Worm (Caenorhabditis elegans): ENCODE measurements around the gene C40H1.9.

The C40H1.9 gene

DNA sequence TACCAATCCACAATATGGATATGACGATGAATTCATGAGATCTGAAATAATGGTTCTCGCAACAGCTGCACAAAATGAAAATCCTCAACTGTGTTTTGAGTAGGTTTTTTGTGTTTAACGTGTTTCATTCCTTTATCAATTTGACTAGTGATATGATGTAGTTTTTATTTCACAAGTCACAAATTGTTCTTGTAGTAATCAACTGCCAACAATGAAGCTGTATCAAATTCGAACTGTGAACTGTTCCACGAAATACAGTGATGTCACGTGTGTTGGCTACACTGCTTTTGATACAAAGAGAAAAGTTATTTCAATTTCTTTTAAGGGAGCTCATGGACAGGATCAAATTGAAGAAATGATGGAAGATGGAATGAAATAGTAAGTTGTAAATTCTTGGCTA lies 4.6 kb upstream of the C40H1.9 start:
- no peak for TF ChIP-seq dao-5 (tag; optimal IDR thresholded peaks at IDR 0.05)
- no peak for TF ChIP-seq W03F9.2 (tag; optimal IDR thresholded peaks at IDR 0.05)
- TF ChIP-seq him-1 (tag; optimal IDR thresholded peaks at IDR 0.05) = no peak

DNA sequence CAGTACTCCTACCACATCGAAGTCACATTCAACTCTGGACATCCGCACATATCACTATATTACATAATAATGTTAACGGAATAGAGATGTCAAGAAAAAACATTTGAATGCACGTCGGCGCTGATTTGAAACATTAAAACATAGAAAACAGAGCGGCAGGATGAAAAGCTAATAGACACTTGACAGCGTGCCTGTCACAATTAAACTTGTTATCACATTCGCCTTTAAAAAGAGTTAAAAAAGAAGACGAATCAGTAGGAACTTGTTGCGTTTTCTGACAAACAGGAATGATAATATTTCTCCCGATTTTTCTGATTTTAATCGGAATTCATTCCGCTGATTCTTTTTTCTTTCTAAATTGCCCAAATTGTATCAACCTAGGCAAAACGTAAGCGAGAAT lies 2.1 kb upstream of the C40H1.9 start:
- TF ChIP-seq W03F9.2 (tag; optimal IDR thresholded peaks at IDR 0.05) (no peak), dao-5 (tag; optimal IDR thresholded peaks at IDR 0.05) (no peak), him-1 (tag; optimal IDR thresholded peaks at IDR 0.05) (no peak)

DNA sequence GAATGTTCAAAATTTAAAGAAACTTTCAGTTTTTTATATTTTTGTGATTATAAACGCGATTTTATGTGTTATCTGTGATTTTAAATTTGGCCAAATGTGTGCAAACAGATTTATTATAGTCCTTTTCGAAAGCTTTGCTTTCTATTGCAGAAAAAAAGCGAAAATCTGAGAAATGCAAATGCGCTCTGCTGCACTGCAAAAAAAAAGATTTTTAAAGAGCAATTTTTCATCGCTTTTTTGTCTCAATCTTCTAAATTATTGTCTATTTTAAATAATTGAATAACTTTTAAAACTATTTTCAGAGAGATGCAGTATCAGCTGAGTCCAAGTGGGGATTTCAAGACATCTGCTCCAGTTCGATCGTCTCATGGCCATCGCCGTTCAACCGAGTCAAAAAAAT lies 2.3 kb downstream of the C40H1.9 start, which contains the start of gene cpb-1:
cpb-1 (plus strand) TSS at position 301 of the 400 bp plus-strand sequence.
- no peak for TF ChIP-seq him-1 (tag; optimal IDR thresholded peaks at IDR 0.05)
- no peak for TF ChIP-seq W03F9.2 (tag; optimal IDR thresholded peaks at IDR 0.05)
- no peak for TF ChIP-seq dao-5 (tag; optimal IDR thresholded peaks at IDR 0.05)

DNA sequence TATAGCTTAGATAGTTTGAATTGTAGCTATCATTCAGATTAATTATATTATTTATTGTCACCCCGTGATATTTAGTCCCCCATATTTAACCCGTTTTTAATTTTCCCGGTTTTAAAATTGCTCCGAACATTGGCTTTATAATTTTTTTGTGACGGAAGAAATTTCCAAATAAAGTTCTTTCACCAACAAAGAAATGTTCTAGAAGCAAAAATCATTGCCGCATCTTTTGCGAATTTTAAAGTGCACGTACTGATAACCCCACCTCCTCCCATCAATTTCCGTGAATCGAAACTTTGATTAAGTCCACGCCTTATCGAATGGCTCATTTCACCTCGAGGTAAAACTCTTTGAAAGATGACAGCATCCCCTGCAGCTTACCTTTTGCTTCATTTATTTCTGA lies 5.0 kb downstream of the C40H1.9 start, which contains the start of gene C40H1.7:
C40H1.7 (plus strand) TSS at position 301 of the 400 bp plus-strand sequence.
- TF ChIP-seq him-1 (tag; optimal IDR thresholded peaks at IDR 0.05) (no peak), W03F9.2 (tag; optimal IDR thresholded peaks at IDR 0.05) (no peak), dao-5 (tag; optimal IDR thresholded peaks at IDR 0.05) (no peak)

DNA sequence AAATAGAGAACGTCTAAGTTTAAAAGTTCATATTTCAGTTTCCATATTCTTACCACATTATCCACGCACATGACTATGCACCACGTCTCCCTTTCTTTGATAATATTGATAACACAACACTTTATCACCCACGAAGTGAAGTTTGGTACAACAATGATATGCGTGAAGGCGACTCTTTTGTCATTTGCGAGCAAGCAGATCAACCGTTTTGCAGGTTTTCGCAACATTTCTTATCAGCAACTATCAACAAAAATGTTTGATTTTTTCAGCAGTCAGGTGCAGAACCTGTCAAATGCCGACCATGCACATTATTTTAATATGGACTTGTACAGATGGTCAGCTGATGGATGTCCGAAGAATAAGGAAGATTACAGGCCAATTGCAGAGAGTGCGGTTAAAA lies 6.8 kb downstream of the C40H1.9 start:
- TF ChIP-seq W03F9.2 (tag; optimal IDR thresholded peaks at IDR 0.05) = no peak
- no peak for TF ChIP-seq him-1 (tag; optimal IDR thresholded peaks at IDR 0.05)
- TF ChIP-seq dao-5 (tag; optimal IDR thresholded peaks at IDR 0.05) = no peak

DNA sequence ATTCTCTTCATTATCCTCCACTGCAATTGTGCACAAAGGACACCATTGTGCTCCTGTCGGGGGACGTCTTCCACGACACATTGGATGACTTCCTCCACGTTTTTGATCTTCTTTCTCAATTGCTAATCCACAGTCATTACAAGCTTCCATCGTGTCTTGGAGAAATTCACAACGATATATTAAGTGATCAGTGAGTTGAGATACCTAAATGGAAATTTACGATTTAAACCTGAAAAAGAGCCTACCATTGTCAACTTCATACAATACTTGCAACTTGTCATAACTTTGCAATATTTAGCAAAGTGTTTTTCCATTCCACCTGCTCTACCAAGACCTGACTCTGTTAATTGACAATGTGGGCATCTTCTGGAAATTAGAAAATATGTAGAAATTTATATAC lies 8.2 kb downstream of the C40H1.9 start:
- TF ChIP-seq dao-5 (tag; optimal IDR thresholded peaks at IDR 0.05) (no peak), W03F9.2 (tag; optimal IDR thresholded peaks at IDR 0.05) (no peak), him-1 (tag; optimal IDR thresholded peaks at IDR 0.05) (no peak)

DNA sequence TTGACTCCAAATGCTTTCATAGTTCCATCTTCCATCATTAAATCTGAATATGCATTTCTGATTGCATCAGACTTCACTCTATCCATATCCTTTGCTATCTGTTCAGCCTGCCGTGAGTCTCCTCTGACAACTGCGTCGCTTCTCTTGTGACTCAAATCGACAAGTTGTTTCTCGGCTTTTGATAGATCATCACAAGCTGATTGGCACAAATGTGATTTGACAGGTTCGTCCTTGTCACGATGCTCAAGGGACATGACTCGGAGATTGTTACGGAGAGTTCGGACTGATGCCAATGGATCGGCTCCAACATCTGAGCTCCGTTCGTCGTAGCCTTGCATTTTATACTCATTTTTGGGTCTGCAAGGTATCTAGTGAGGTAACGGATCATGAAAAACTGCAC lies 9.0 kb downstream of the C40H1.9 start:
- TF ChIP-seq W03F9.2 (tag; optimal IDR thresholded peaks at IDR 0.05) = no peak
- TF ChIP-seq dao-5 (tag; optimal IDR thresholded peaks at IDR 0.05) = no peak
- no peak for TF ChIP-seq him-1 (tag; optimal IDR thresholded peaks at IDR 0.05)

DNA sequence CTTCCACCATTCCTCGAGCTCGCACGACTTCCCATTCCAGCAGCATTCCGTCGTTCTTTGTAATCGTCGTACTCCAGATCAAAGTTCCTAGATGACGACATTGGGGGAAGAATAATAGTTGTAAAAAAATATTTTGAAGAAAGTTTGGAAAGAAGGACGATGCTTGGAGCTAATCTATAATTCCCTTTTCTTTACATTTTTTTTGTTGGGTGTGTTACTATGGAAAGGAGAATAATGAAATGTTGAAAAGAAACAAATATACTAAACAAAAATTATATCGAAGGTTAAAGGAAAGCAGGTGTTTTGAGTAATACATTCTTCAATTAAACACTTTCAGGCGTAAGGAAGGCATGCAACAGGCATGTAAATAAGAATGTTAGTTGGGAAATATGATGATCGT lies 9.5 kb downstream of the C40H1.9 start, which contains the start of gene C40H1.3:
C40H1.3 (minus strand) TSS at position 101 of the 400 bp plus-strand sequence.
- TF ChIP-seq him-1 (tag; optimal IDR thresholded peaks at IDR 0.05) (no peak), dao-5 (tag; optimal IDR thresholded peaks at IDR 0.05) (no peak), W03F9.2 (tag; optimal IDR thresholded peaks at IDR 0.05) (no peak)

DNA sequence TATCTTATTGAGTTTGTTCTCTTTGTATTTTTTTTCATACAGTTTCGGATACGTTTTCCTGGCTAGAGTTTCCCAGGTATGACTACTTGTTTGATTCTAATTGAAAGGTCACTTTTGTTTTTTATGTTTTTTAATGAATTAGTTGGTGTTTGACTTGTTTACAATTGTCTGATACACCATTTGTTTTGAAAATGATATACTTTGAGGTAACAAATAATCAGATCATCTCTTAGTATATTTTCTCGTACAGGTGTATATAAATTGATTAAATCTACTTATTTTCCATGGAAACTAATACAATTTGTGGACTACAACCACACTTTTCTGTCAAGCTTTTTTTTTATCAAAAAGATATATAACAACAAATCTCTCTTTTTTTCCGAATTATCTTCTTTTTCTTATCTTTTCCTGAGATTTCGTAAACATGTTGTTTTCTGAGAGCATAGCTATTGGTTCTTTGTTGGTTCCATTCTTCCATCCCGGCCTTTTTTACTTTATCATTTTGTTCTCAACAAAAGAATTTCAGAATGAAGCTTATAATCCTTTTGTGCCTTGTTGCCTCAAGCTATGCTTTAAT lies 10.1 kb downstream of the C40H1.9 start, which contains the start of gene ttr-5:
ttr-5 (plus strand) TSS at position 527 of the 577 bp plus-strand sequence.
- TF ChIP-seq W03F9.2 (tag; optimal IDR thresholded peaks at IDR 0.05) (no peak), him-1 (tag; optimal IDR thresholded peaks at IDR 0.05) (no peak), dao-5 (tag; optimal IDR thresholded peaks at IDR 0.05) (no peak)

DNA sequence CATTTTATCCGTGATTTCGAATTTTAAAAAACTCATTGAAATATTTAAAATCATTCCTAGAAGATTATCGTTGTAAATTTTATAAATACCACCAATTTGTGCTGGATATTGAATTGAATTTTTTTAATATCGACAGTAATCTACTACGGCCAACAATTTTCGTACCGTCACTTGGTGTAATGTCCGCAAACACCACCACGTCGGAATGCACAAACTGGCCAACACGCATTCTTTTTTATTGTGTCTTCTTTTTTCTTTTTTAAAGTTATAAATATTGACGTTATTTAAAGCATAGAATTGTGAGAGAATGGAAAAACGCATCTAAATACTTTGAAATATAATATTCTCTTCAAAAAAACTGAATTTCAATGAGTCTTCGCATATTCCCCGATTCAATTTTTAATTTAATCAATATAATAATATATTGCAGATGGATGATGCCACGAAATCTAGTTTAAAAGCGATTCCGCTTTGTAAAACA lies 11.4 kb downstream of the C40H1.9 start, which contains the start of gene ufc-1:
ufc-1 (plus strand) TSS at position 431 of the 481 bp plus-strand sequence.
- TF ChIP-seq dao-5 (tag; optimal IDR thresholded peaks at IDR 0.05) (no peak), W03F9.2 (tag; optimal IDR thresholded peaks at IDR 0.05) (peak; percentile 22)

DNA sequence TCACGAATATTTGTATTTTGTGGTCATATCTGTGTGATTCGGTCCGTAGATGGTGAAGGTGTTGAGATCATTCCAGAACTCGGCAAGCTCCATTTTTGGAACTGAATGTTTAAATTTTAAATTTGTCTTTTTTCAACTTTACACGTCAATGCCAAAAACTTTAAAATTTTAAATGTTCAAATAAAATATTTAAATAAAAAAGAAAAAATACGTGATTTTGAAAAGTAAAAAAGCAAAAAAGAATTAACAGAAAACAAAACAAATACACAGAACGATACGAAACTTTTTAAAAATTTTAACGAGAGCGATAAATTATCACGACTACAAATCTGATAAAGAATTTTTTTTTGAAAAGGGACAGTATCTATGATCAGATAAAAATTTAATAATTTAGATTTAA lies 14.4 kb downstream of the C40H1.9 start, which contains the start of gene elo-4:
elo-4 (minus strand) TSS at position 101 of the 400 bp plus-strand sequence.
- TF ChIP-seq him-1 (tag; optimal IDR thresholded peaks at IDR 0.05) (no peak), W03F9.2 (tag; optimal IDR thresholded peaks at IDR 0.05) (no peak), dao-5 (tag; optimal IDR thresholded peaks at IDR 0.05) (no peak)

DNA sequence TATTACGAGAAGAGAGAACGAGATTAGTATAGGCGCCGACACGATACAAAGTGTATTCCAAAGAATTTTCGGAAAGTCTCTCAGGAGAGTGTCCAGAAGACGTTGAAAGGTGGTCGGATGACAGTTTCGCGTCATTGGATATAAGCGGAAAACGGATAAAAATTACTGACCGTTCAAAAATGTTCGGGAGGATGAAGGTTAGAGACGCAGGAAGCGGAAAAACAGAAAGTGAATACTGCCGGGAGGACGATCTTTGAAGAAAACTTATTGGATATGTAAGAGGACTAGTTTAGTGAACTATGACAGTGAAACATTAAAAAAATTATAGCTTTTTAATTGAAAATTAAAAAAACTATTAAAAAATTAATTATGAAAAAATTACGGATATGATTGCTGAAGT lies 15.3 kb downstream of the C40H1.9 start:
- no peak for TF ChIP-seq W03F9.2 (tag; optimal IDR thresholded peaks at IDR 0.05)
- no peak for TF ChIP-seq him-1 (tag; optimal IDR thresholded peaks at IDR 0.05)
- TF ChIP-seq dao-5 (tag; optimal IDR thresholded peaks at IDR 0.05) = no peak

DNA sequence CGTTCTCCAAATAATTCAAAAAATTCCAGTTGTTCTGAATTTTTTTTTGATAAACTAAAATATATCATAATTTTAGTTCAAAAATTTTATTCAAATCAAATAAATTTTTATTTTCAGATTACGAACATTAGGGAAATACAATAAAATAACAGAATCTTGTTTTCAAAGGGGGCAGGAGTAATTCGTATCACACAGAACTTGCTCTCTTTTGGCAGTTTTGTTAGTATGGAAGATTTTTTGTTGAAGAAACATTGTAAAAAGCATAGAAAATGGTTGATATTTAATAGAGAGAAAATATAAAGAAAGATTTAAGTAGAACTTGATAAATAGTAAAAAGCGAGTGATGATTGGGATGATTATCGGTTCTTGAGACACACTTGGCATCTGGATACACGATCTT lies 17.1 kb downstream of the C40H1.9 start:
- TF ChIP-seq W03F9.2 (tag; optimal IDR thresholded peaks at IDR 0.05) (no peak), dao-5 (tag; optimal IDR thresholded peaks at IDR 0.05) (no peak), him-1 (tag; optimal IDR thresholded peaks at IDR 0.05) (no peak)

DNA sequence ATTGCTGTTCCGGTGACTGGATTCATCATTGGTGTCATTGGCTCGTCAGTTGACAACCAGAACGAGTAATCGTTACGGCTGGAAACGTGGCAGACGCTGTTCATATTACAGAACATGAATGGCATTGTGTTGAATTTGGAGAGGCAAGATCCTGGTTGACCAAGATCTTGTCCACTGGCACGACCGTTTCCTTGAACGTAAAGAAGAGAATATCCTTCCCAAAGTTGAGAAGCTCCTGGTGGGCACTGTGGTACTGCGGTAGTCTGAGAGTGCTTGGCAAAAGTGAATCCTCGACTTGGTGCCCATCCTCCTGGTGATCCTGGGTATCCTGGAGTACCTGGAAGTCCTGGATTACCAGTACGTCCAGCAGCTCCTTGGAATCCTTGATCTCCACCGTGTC lies 18.2 kb downstream of the C40H1.9 start:
- TF ChIP-seq W03F9.2 (tag; optimal IDR thresholded peaks at IDR 0.05) (no peak), him-1 (tag; optimal IDR thresholded peaks at IDR 0.05) (no peak), dao-5 (tag; optimal IDR thresholded peaks at IDR 0.05) (no peak)

DNA sequence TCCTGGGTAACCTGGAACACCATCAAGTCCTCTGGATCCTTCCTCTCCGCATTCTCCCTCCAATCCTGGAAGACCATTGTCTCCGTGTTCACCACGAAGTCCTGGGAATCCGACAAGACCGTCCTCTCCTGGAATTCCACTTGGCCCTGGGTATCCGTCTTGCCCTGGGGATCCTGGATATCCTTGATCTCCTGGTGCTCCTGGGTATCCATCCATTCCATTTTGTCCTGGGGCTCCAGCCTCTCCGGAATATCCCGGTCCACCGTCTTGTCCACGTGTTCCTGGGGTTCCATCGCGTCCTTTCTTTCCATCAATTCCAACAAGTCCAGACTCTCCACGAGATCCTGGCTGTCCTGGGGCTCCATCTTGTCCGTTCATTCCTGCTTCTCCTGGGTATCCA lies 20.3 kb downstream of the C40H1.9 start:
- no peak for TF ChIP-seq W03F9.2 (tag; optimal IDR thresholded peaks at IDR 0.05)
- no peak for TF ChIP-seq him-1 (tag; optimal IDR thresholded peaks at IDR 0.05)

Measured in whole organism, L4/young adult.